Worm (Caenorhabditis elegans): ENCODE measurements around the gene R04D3.2.

DNA sequence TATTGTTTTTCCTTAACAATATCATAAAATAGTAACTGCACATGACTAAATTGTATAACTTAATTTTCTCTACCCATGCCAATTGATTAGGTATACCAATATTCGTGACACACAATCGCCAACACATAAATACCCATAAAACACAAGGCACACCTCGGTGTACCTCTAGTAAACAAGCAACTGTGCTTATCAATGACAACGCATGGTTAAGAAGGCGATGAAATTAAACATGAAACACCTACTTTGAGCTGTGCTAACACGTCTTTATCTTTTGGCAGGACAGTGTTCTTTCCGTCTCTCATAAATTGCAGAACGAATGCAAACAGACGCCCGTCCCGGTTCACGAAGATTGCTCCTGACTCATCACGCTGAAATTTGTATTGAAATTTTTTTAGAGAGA lies 24.3 kb upstream of the R04D3.2 start:
- TF ChIP-seq nhr-28 (tag; optimal IDR thresholded peaks at IDR 0.05) = no peak
- no peak for TF ChIP-seq elt-1 (tag; optimal IDR thresholded peaks at IDR 0.05; ENCODE audit: borderline replicate concordance, insufficient read depth)
- no peak for TF ChIP-seq ztf-11 (tag; optimal IDR thresholded peaks at IDR 0.05)
- no peak for TF ChIP-seq elt-3 (tag; optimal IDR thresholded peaks at IDR 0.05)
- TF ChIP-seq nhr-237 (tag; optimal IDR thresholded peaks at IDR 0.05) = no peak
- TF ChIP-seq lsy-2 (tag; optimal IDR thresholded peaks at IDR 0.05) = no peak
- TF ChIP-seq mep-1 (tag; optimal IDR thresholded peaks at IDR 0.05) = no peak
- no peak for TF ChIP-seq unc-120 (tag; optimal IDR thresholded peaks at IDR 0.05; ENCODE audit: poor library complexity, severe bottlenecking)
- TF ChIP-seq ham-2 (GFP tag; optimal IDR thresholded peaks at IDR 0.05) = no peak
- no peak for TF ChIP-seq nhr-12 (tag; optimal IDR thresholded peaks at IDR 0.05)
- no peak for TF ChIP-seq snpc-4 (tag; optimal IDR thresholded peaks at IDR 0.05)
- no peak for TF ChIP-seq unc-39 (tag; optimal IDR thresholded peaks at IDR 0.05)
- TF ChIP-seq blmp-1 (tag; optimal IDR thresholded peaks at IDR 0.05) = no peak
- no peak for TF ChIP-seq M03D4.4 (tag; optimal IDR thresholded peaks at IDR 0.05)

Data from whole organism, mixed stage, embryonic.